Worm (Caenorhabditis elegans) whole organism, L1 larva: ENCODE results near the gene cnc-5.

Source experiments
- egl-13 ChIP-seq: sonication (generic microtip); optimal IDR thresholded peaks from 2 replicates; lab custom pipeline; 2016; ENCODE audit warnings: missing genotype, missing genetic modification reagents, missing genetic modification characterization, missing compliant biosample characterization
- fkh-10 ChIP-seq: sonication (generic microtip); optimal IDR thresholded peaks from 2 replicates; lab custom pipeline; 2017; ENCODE audit warnings: missing biosample characterization, missing genetic modification reagents, missing genetic modification characterization
- hpl-2 ChIP-seq: fragments of 150-350 bp; optimal IDR thresholded peaks from 2 replicates; lab custom pipeline; 2014; ENCODE audit warnings: missing biosample characterization, missing genetic modification reagents, missing genetic modification characterization
- lsy-2 ChIP-seq, 2 experiments: fragments of 150-350 bp; optimal IDR thresholded peaks; 2 replicates each; lab custom pipeline; 2014; ENCODE audit warnings: missing biosample characterization in 2 of 2, missing genetic modification characterization in 2 of 2
- nhr-28 ChIP-seq: fragments of 150-350 bp; optimal IDR thresholded peaks from 2 replicates; lab custom pipeline; 2014; ENCODE audit warnings: missing biosample characterization, missing genetic modification characterization
- nhr-76 ChIP-seq: sonication (generic microtip); optimal IDR thresholded peaks from 2 replicates; lab custom pipeline; 2017; ENCODE audit warnings: missing biosample characterization, missing genetic modification characterization
- skn-1 ChIP-seq: fragments of 150-350 bp; optimal IDR thresholded peaks from 2 replicates; lab custom pipeline; 2014; ENCODE audit warnings: missing biosample characterization, missing genetic modification characterization
- unc-62 ChIP-seq: fragments of 150-350 bp; optimal IDR thresholded peaks from 2 replicates; lab custom pipeline; 2014; ENCODE audit warnings: missing biosample characterization, missing genetic modification reagents, missing genetic modification characterization

ce11 chrV:1431702-1432187, 13.4 kb upstream of the cnc-5 start, which contains the start of gene ges-1:
- TF ChIP-seq skn-1 (no peak), nhr-28 (tag; lab: Kevin White, UChicago) (no peak), unc-62 (GFP tag; lab: Kevin White, UChicago) (no peak), hpl-2 (no peak), egl-13 (no peak), nhr-76 (tag; lab: Kevin White, UChicago) (no peak), lsy-2 (tag; optimal IDR thresholded peaks at IDR 0.05; lab: Kevin White, UChicago) (no peak), fkh-10 (GFP tag; lab: Kevin White, UChicago) (no peak)
